Fruit fly (Drosophila melanogaster): ENCODE results near the gene CG17298.

Gene CG17298

dm6 chr3R:21246492-21247061 is 36.4 kb upstream of the CG17298 start, which contains the start of gene ETHR (continued):
- TF ChIP-seq odd (GFP tag; optimal IDR thresholded peaks at IDR 0.05) (peak; percentile 4), CG6813 (GFP tag; optimal IDR thresholded peaks at IDR 0.05) (peak; percentile 42), tap (tag; optimal IDR thresholded peaks at IDR 0.05) (no peak), mirr (GFP tag; optimal IDR thresholded peaks at IDR 0.05) (peak; percentile 85), abd-A (tag; optimal IDR thresholded peaks at IDR 0.05) (no peak), Usf (GFP tag; optimal IDR thresholded peaks at IDR 0.05) (no peak), lmd (GFP tag; IDR thresholded peaks at IDR 0.05) (peak; percentile 23; the same call in 1 of the 2 replicates), CG2875 (GFP tag; optimal IDR thresholded peaks at IDR 0.05) (no peak), CG12104 (GFP tag; optimal IDR thresholded peaks at IDR 0.05) (peak; percentile 30), hbn (GFP tag; IDR thresholded peaks at IDR 0.05; ENCODE audit: partially characterized antibody) (no peak), CG12391 (tag; optimal IDR thresholded peaks at IDR 0.05) (no peak), ci (GFP tag; IDR thresholded peaks at IDR 0.05) (peak; percentile 31; the same call in 1 of the 3 replicates), so (GFP tag; IDR thresholded peaks at IDR 0.05) (peak; percentile 77; the same call in 2 of the 3 replicates), unc-4 (GFP tag; IDR thresholded peaks at IDR 0.05; ENCODE audit: partially characterized antibody) (peak; percentile 53), Doc2 (GFP tag; IDR thresholded peaks at IDR 0.05) (no peak), wor (GFP tag; IDR thresholded peaks at IDR 0.05) (no peak), CG17328 (GFP tag; IDR thresholded peaks at IDR 0.05) (no peak), ap (GFP tag; IDR thresholded peaks at IDR 0.05) (no peak), D19A (tag; optimal IDR thresholded peaks at IDR 0.05) (no peak), CG4854 (GFP tag; optimal IDR thresholded peaks at IDR 0.05) (no peak), HLH54F (GFP tag; optimal IDR thresholded peaks at IDR 0.05) (no peak), Med (GFP tag) (peak; percentile 87), CG7839 (tag; optimal IDR thresholded peaks at IDR 0.05) (peak; percentile 41), gsb (GFP tag; IDR thresholded peaks at IDR 0.05) (no peak), CG18619 (GFP tag; optimal IDR thresholded peaks at IDR 0.05) (peak; percentile 39), amos (GFP tag; IDR thresholded peaks at IDR 0.05; ENCODE audit: partially characterized antibody) (peak; percentile 27; the same call in 1 of the 2 replicates), slbo (GFP tag; IDR thresholded peaks at IDR 0.05) (peak; percentile 78), Hsf (GFP tag; optimal IDR thresholded peaks at IDR 0.05) (no peak), CG4730 (GFP tag; IDR thresholded peaks at IDR 0.05) (no peak), CG10654 (GFP tag; optimal IDR thresholded peaks at IDR 0.05) (no peak), Pdp1 (GFP tag; optimal IDR thresholded peaks at IDR 0.05) (peak in 1 of 2 experiments; percentile 100), CG11093 (GFP tag; IDR thresholded peaks at IDR 0.05) (no peak), CG8290 (GFP tag; optimal IDR thresholded peaks at IDR 0.05) (no peak), CG8290 (tag; optimal IDR thresholded peaks at IDR 0.05) (peak in 1 of 2 experiments; percentile 77), pb (GFP tag; optimal IDR thresholded peaks at IDR 0.05) (no peak), CG7745 (tag; optimal IDR thresholded peaks at IDR 0.05) (no peak), gfzf (GFP tag; optimal IDR thresholded peaks at IDR 0.05) (no peak), crp (GFP tag; optimal IDR thresholded peaks at IDR 0.05) (no peak), bowl (GFP tag; IDR thresholded peaks at IDR 0.05) (no peak), CG17568 (GFP tag; optimal IDR thresholded peaks at IDR 0.05) (peak; percentile 29), Dip3 (GFP tag; optimal IDR thresholded peaks at IDR 0.05) (no peak), CG31365 (tag; optimal IDR thresholded peaks at IDR 0.05) (no peak), CG43689 (GFP tag; IDR thresholded peaks at IDR 0.05) (no peak), Dbx (GFP tag; IDR thresholded peaks at IDR 0.05) (peak; percentile 67; the same call in 2 of the 3 replicates), h (optimal IDR thresholded peaks at IDR 0.05) (no peak), chm (GFP tag; IDR thresholded peaks at IDR 0.05) (no peak; the same call in 1 of the 2 replicates), CG1602 (GFP tag; optimal IDR thresholded peaks at IDR 0.05) (no peak), CG1529 (GFP tag; optimal IDR thresholded peaks at IDR 0.05) (no peak), GATAe (GFP tag; conservative IDR thresholded peaks at IDR 0.05) (no peak), CG18262 (tag; optimal IDR thresholded peaks at IDR 0.05) (no peak), CG9437 (GFP tag; optimal IDR thresholded peaks at IDR 0.05) (peak; percentile 65)

Measured in whole organism, embryonic.